Worm (Caenorhabditis elegans): Measurements from ENCODE around the gene F16G10.1.

Gene F16G10.1

DNA sequence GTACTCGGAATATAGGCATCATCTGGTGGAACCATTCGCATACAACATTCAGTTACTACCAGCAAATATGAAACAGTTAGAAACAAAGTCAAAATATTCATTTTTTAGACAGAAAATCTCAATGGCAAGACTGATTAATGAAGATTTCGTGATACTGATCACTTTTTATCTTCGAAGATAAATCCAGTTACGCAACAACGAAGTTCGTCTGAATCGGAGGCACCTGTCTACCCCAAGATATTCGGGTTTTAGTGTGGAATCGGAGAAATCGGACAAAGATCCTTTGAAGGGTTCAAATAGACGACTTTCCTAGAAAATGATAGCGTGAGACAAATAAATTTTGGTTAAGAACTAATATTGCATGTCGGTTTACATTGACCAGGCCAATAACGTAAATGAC, 8.2 kb upstream of the F16G10.1 start, which contains the start of gene F16G10.13:
Gene F16G10.13, minus strand, starts transcription at position 101 of the 400 bp plus-strand sequence.
- TF ChIP-seq sptf-1 (tag; optimal IDR thresholded peaks at IDR 0.05) (no peak), nhr-76 (tag; optimal IDR thresholded peaks at IDR 0.05) (no peak), nhr-237 (tag; optimal IDR thresholded peaks at IDR 0.05) (no peak), elt-3 (tag; optimal IDR thresholded peaks at IDR 0.05) (no peak), lsy-2 (tag; optimal IDR thresholded peaks at IDR 0.05) (no peak), mls-2 (tag; optimal IDR thresholded peaks at IDR 0.05) (no peak), M03D4.4 (tag; optimal IDR thresholded peaks at IDR 0.05) (no peak), nhr-2 (tag; optimal IDR thresholded peaks at IDR 0.05) (no peak), pha-4 (tag; optimal IDR thresholded peaks at IDR 0.05) (no peak), nhr-12 (tag; optimal IDR thresholded peaks at IDR 0.05) (no peak), elt-1 (tag; optimal IDR thresholded peaks at IDR 0.05; ENCODE audit: borderline replicate concordance, insufficient read depth) (no peak)

DNA sequence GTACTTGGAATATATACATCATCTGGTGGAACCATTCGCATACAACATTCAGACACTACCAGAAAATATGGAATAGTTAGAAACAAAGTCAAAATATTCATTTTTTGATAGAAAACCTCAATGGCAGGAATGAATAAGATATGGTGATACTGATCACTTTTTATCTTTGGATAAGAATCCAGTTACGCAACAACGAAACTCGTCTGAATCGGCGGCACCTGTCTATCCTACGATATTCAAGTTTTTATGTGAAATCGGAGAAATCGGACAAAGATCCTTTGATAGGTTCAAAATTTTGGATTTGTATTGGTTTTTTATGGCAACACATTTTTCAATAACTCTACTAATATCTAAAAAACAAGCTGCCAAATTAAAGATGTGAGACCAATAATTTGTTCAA, 5.2 kb upstream of the F16G10.1 start, which contains the start of gene F16G10.14:
Gene F16G10.14, minus strand, starts transcription at position 101 of the 400 bp plus-strand sequence.
- no peak for TF ChIP-seq nhr-76 (tag; optimal IDR thresholded peaks at IDR 0.05)
- TF ChIP-seq lsy-2 (tag; optimal IDR thresholded peaks at IDR 0.05) = no peak
- TF ChIP-seq ceh-83 (GFP tag; optimal IDR thresholded peaks at IDR 0.05) = no peak
- TF ChIP-seq bed-3 (GFP tag; optimal IDR thresholded peaks at IDR 0.05) = no peak
- no peak for TF ChIP-seq elt-1 (tag; optimal IDR thresholded peaks at IDR 0.05; ENCODE audit: borderline replicate concordance, insufficient read depth)
- no peak for TF ChIP-seq lin-13 (tag; optimal IDR thresholded peaks at IDR 0.05)
- no peak for TF ChIP-seq nhr-237 (tag; optimal IDR thresholded peaks at IDR 0.05)

DNA sequence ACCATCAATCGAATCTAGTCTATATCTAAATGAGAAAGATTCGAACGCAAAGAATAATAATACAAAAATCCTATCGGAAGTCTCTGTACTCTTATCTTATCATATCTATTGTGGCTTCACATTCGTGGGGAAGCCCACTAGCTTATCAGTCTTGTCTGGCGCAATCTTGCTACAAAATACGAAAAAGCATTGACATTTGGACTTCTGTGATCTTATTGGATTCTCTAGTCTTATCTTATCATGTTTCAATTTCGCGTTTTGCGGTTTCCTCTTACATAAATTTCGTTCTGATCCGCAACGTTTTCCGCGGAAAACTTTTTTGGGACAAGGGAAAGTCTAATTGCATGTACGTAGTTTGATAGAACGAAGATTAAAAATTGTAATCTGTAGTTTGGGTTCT, 4.3 kb upstream of the F16G10.1 start:
- TF ChIP-seq nhr-76 (tag; optimal IDR thresholded peaks at IDR 0.05) = no peak
- TF ChIP-seq sem-2 (GFP tag; optimal IDR thresholded peaks at IDR 0.05) = no peak
- no peak for TF ChIP-seq pha-4 (tag; optimal IDR thresholded peaks at IDR 0.05)
- TF ChIP-seq snpc-4 (tag; optimal IDR thresholded peaks at IDR 0.05) = no peak
- TF ChIP-seq blmp-1 (tag; optimal IDR thresholded peaks at IDR 0.05) = no peak
- TF ChIP-seq tbx-8 (GFP tag; optimal IDR thresholded peaks at IDR 0.05) = no peak
- TF ChIP-seq ceh-39 (tag; optimal IDR thresholded peaks at IDR 0.05) = no peak
- TF ChIP-seq elt-1 (tag; optimal IDR thresholded peaks at IDR 0.05; ENCODE audit: borderline replicate concordance, insufficient read depth) = no peak

DNA sequence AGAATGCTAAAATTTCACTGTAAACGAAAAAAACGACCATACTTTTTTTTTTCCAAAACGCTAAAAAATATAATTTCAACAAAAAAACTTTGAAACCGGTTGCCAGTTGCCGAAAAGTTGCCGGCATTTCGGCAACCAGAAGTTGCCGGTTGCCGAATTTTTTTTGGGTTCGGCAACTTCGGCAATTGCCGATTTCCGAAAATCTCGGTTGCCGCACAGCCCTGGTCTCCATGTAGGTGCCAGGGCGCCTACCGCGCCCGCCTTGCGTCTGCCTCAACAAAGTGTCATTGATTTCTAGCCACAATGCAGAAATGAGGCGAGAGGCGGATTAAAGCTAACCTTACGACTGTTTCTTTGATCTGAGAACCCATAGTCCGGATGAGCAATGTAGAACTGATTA, 7.0 kb downstream of the F16G10.1 start:
- TF ChIP-seq sem-2 (GFP tag; optimal IDR thresholded peaks at IDR 0.05) (no peak), nhr-12 (tag; optimal IDR thresholded peaks at IDR 0.05) (no peak), ceh-83 (GFP tag; optimal IDR thresholded peaks at IDR 0.05) (no peak)

DNA sequence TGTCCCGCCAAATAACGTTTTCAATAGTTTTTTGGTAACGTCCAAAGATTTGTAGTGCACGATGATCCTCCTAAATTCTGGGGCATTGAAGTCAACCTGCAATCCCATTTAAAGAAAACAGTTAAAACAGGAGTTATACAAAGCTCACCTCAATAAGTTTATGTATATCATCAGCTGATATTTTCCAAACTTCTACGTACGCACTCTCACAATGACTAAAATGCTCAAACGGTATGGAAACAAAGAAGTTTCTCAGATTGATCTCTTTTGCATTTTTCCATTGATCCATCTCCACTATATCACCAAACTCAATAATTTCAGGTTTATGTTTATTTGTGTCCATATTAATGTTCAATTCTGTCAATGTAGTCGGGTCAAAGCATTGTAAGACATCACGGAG, 7.5 kb downstream of the F16G10.1 start:
- TF ChIP-seq M03D4.4 (tag; optimal IDR thresholded peaks at IDR 0.05) (no peak), blmp-1 (tag; optimal IDR thresholded peaks at IDR 0.05) (no peak), ztf-11 (tag; optimal IDR thresholded peaks at IDR 0.05) (no peak), hlh-1 (tag; optimal IDR thresholded peaks at IDR 0.05) (no peak), drap-1 (GFP tag; optimal IDR thresholded peaks at IDR 0.05) (no peak), cnd-1 (tag; optimal IDR thresholded peaks at IDR 0.05) (no peak), elt-3 (tag; optimal IDR thresholded peaks at IDR 0.05) (no peak), nhr-2 (tag; optimal IDR thresholded peaks at IDR 0.05) (no peak), ceh-43 (GFP tag; optimal IDR thresholded peaks at IDR 0.05) (no peak), lin-13 (tag; optimal IDR thresholded peaks at IDR 0.05) (no peak), mep-1 (tag; optimal IDR thresholded peaks at IDR 0.05) (no peak), ces-1 (GFP tag; optimal IDR thresholded peaks at IDR 0.05) (no peak), flh-1 (GFP tag; optimal IDR thresholded peaks at IDR 0.05) (no peak)

DNA sequence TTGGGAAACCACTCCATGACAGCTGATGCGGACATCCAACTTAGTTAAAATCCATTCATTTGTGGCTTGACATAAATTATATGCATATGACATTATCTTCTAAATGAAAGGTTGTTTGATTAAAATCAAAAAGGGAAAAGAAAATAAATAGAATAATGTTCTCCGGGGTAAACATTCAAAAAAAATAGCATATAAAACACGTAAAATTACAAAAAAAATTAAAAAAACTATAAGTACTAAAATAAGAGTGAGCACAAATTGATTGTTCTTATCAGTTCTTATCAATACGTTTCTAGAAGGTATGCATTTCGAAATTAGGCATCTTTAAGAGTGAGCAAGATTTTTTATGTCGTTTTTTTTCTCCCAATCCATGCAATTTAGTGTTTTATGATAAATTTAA, 8.6 kb downstream of the F16G10.1 start, which contains the start of gene fbxa-182:
Gene fbxa-182, minus strand, starts transcription at position 101 of the 400 bp plus-strand sequence.
- no peak for TF ChIP-seq lin-32 (GFP tag; optimal IDR thresholded peaks at IDR 0.05)
- TF ChIP-seq ceh-43 (GFP tag; optimal IDR thresholded peaks at IDR 0.05) = no peak
- TF ChIP-seq elt-1 (tag; optimal IDR thresholded peaks at IDR 0.05; ENCODE audit: borderline replicate concordance, insufficient read depth) = no peak
- TF ChIP-seq tbx-8 (GFP tag; optimal IDR thresholded peaks at IDR 0.05) = no peak
- no peak for TF ChIP-seq sptf-1 (tag; optimal IDR thresholded peaks at IDR 0.05)
- no peak for TF ChIP-seq unc-120 (tag; optimal IDR thresholded peaks at IDR 0.05; ENCODE audit: poor library complexity, severe bottlenecking)
- TF ChIP-seq mab-5 (tag; optimal IDR thresholded peaks at IDR 0.05) = no peak
- TF ChIP-seq nhr-2 (tag; optimal IDR thresholded peaks at IDR 0.05) = no peak
- no peak for TF ChIP-seq mep-1 (tag; optimal IDR thresholded peaks at IDR 0.05)
- TF ChIP-seq nhr-237 (tag; optimal IDR thresholded peaks at IDR 0.05) = no peak
- TF ChIP-seq nhr-28 (tag; optimal IDR thresholded peaks at IDR 0.05) = no peak
- no peak for TF ChIP-seq mls-2 (tag; optimal IDR thresholded peaks at IDR 0.05)

Data from whole organism, mixed stage, embryonic.